Worm (Caenorhabditis elegans): ENCODE data around the gene slrp-1.

The slrp-1 gene

DNA sequence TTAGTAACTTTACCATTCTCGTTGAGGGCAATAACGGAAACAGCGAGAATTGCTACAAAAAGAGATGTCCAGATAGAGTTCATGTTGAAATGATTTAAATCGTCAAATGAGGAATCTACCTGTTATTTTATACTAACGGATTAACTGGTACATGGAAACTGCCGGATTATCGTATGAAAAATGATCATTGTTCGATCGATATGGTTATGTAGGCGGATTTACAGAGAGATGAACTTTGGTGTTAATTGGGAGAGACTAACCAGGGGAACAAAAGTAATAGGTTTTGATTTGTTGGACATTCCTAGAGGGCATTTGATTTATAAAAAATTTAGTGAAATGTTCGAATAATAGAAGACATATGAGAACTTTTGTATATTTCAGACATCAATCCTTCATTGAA lies 46.1 kb downstream of the slrp-1 start, which contains the start of gene spig-9:
TSS of gene spig-9 (minus strand) at position 101 of the 400 bp plus-strand sequence.
- TF ChIP-seq ztf-18 (tag; optimal IDR thresholded peaks at IDR 0.05) (no peak), unc-130 (GFP tag; optimal IDR thresholded peaks at IDR 0.05) (no peak), attf-5 (GFP tag; optimal IDR thresholded peaks at IDR 0.05) (no peak), sptf-2 (GFP tag; optimal IDR thresholded peaks at IDR 0.05) (no peak), chd-7 (tag; optimal IDR thresholded peaks at IDR 0.05) (no peak), rpc-1 (optimal IDR thresholded peaks at IDR 0.05) (no peak), rpc-1 (tag; optimal IDR thresholded peaks at IDR 0.05) (no peak), dpff-1 (tag; optimal IDR thresholded peaks at IDR 0.05) (no peak), mxl-1 (tag; optimal IDR thresholded peaks at IDR 0.05) (no peak), repo-1 (tag; optimal IDR thresholded peaks at IDR 0.05) (no peak), lsl-1 (GFP tag; optimal IDR thresholded peaks at IDR 0.05) (no peak), zim-3 (tag; optimal IDR thresholded peaks at IDR 0.05) (no peak), lin-35 (GFP tag; optimal IDR thresholded peaks at IDR 0.05) (no peak), nfyb-1 (GFP tag; IDR thresholded peaks at IDR 0.05) (no peak), tlf-1 (GFP tag; optimal IDR thresholded peaks at IDR 0.05) (no peak), T07F8.4 (tag; optimal IDR thresholded peaks at IDR 0.05) (no peak), ztf-28 (GFP tag; IDR thresholded peaks at IDR 0.05) (no peak)

- TF ChIP-seq D2030.7 (GFP tag; IDR thresholded peaks at IDR 0.05) (no peak), aptf-3 (GFP tag; IDR thresholded peaks at IDR 0.05) (no peak), Y53G8AR.9 (GFP tag; conservative IDR thresholded peaks at IDR 0.05) (no peak), somi-1 (GFP tag; optimal IDR thresholded peaks at IDR 0.05) (no peak), die-1 (tag; optimal IDR thresholded peaks at IDR 0.05) (no peak), egl-18 (GFP tag; IDR thresholded peaks at IDR 0.05) (no peak), sdz-38 (tag; optimal IDR thresholded peaks at IDR 0.05) (no peak), mcd-1 (GFP tag; IDR thresholded peaks at IDR 0.05) (no peak)
Measured at ce11 chrV:13613870-13614269, 48.2 kb downstream of the slrp-1 start, which contains the start of gene F53F4.7. Gene F53F4.7, minus strand, starts transcription at chrV:13613970.

Data from whole organism, young adult.